Fruit fly (Drosophila melanogaster): ENCODE results near the gene CG45064.

CG45064 gene

DNA sequence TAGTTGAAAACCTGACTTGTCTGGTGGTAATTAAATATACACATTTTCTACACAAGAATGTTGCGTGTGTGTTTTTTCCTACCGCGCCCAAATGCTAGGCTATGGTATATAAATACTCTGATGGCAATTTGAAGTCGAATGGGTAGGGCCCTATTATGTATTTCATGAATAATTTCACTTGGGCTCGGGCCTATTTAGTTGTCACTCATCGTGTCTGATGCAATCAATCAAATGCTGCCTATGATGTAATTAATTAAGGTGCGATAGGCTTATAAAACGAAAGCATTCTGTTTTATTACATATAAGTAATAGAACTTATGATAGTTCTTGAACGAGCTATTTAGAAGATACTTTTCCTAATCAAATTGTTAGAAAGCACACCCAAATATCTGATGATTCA, 19.9 kb downstream of the CG45064 start:
- TF ChIP-seq h (optimal IDR thresholded peaks at IDR 0.05): no peak
- no peak for TF ChIP-seq insv (optimal IDR thresholded peaks at IDR 0.05)
- no peak for TF ChIP-seq ttk (optimal IDR thresholded peaks at IDR 0.05)
- no peak for TF ChIP-seq Sin3A (optimal IDR thresholded peaks at IDR 0.05)

DNA sequence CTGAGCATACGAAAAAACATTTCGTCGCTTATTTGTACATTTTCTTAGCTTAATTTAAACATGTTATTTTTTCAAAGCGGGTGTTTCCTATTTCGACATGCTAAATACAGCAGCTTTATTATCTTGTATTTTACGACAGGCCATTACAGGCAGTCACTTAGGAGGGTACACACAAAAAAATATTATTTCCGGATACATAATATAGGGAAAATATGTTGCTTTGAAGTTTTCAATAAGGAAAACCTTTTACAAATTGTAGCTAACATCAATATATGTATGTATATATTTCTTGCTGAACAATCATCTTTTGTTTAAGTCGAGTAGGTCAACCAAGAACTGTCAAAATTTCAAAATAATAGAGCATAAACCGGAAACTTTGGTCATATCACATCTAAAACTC, 23.4 kb downstream of the CG45064 start, which contains the start of gene CG46399:
Gene CG46399 (plus strand): TSS at position 301 of the 400 bp plus-strand sequence.
- TF ChIP-seq ttk (optimal IDR thresholded peaks at IDR 0.05): no peak
- TF ChIP-seq Sin3A (optimal IDR thresholded peaks at IDR 0.05): no peak
- no peak for TF ChIP-seq insv (optimal IDR thresholded peaks at IDR 0.05)
- no peak for TF ChIP-seq psq (optimal IDR thresholded peaks at IDR 0.05)
- TF ChIP-seq Myc (optimal IDR thresholded peaks at IDR 0.05): no peak
- TF ChIP-seq h (optimal IDR thresholded peaks at IDR 0.05): no peak

DNA sequence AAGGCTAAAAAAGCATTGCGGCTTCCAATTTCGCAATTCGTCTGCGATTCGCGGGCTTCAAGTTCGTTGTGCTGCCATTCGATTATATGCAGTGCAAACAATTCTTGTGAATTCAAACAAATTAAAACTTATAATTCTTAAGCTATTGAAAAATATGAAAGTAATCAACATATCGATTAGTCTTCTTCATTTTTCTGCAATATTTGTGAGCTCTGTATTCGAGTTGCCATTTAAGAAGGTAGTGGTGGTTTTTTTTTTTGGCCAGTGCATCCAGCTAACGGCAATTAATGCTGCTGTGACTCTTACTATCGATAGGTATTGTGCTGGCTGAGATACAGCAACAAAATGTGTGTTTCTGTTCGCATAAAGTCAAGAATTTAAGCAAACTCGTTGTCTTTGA, 24.5 kb downstream of the CG45064 start:
- no peak for TF ChIP-seq ttk (optimal IDR thresholded peaks at IDR 0.05)
- no peak for TF ChIP-seq psq (optimal IDR thresholded peaks at IDR 0.05)
- TF ChIP-seq h (optimal IDR thresholded peaks at IDR 0.05): no peak
- TF ChIP-seq Myc (optimal IDR thresholded peaks at IDR 0.05): no peak
- no peak for TF ChIP-seq insv (optimal IDR thresholded peaks at IDR 0.05)
- TF ChIP-seq Sin3A (optimal IDR thresholded peaks at IDR 0.05): no peak

DNA sequence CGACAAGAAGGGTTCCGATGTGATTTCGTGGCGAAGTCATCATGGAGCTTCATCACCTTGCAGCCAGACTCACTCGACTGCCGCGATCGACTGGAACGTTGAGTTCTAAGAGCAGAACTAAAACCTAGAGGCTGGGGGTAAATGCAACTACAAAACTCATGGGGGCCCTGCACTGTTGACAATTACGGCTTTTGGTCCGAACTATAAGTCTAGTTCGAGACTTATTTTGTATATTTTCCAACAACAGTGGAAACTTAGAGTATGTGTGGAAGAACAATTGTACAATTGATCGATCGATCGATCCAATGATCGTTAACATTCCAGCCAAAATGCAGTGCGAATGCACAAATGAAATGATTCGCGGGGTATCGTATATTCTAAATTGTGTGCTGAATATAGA, 26.1 kb downstream of the CG45064 start, which contains the start of gene CG9519:
Gene CG9519 (minus strand): TSS at position 101 of the 400 bp plus-strand sequence.
- TF ChIP-seq h (optimal IDR thresholded peaks at IDR 0.05) (no peak), Sin3A (optimal IDR thresholded peaks at IDR 0.05) (no peak), insv (optimal IDR thresholded peaks at IDR 0.05) (no peak), psq (optimal IDR thresholded peaks at IDR 0.05) (no peak), ttk (optimal IDR thresholded peaks at IDR 0.05) (no peak), Myc (optimal IDR thresholded peaks at IDR 0.05) (no peak)

DNA sequence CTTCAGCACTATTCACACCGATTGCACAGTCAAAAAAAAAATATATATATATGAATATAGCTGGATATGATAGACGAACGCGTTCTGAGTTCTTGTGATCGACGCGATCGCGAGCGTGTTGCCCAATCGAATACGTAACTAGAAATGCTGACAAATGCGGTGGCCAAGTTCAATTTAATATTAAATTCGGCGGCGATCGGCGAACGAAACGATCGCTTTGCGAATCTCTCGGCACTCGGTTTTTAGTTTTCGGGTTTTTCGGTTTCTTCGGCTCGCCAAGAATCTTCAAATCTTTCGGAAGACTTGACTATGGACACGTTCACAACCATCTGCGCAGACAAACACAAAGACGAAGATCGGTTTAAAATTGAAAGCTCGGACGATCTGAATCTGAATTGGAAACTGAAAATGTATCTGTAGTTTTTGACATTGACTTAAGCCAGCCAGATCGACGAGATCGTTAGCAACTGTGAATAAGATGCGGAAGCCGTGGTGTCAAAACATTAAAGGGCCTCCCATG, 29.2 kb downstream of the CG45064 start, which contains the start of gene CG9521:
Gene CG9521 (minus strand): TSS at position 117 of the 520 bp plus-strand sequence.
- TF ChIP-seq psq (optimal IDR thresholded peaks at IDR 0.05) (no peak), Myc (optimal IDR thresholded peaks at IDR 0.05) (no peak), h (optimal IDR thresholded peaks at IDR 0.05) (no peak), ttk (optimal IDR thresholded peaks at IDR 0.05) (no peak), insv (optimal IDR thresholded peaks at IDR 0.05) (no peak), Sin3A (optimal IDR thresholded peaks at IDR 0.05) (no peak)

- no peak for TF ChIP-seq Myc (optimal IDR thresholded peaks at IDR 0.05)
- TF ChIP-seq h (optimal IDR thresholded peaks at IDR 0.05): no peak
- no peak for TF ChIP-seq ttk (optimal IDR thresholded peaks at IDR 0.05)
- no peak for TF ChIP-seq psq (optimal IDR thresholded peaks at IDR 0.05)
- TF ChIP-seq insv (optimal IDR thresholded peaks at IDR 0.05): no peak
- no peak for TF ChIP-seq Sin3A (optimal IDR thresholded peaks at IDR 0.05)
Observed at dm6 chrX:14850069-14850468, 32.3 kb downstream of the CG45064 start.

- TF ChIP-seq psq (optimal IDR thresholded peaks at IDR 0.05) (no peak), h (optimal IDR thresholded peaks at IDR 0.05) (no peak), Myc (optimal IDR thresholded peaks at IDR 0.05) (no peak), Sin3A (optimal IDR thresholded peaks at IDR 0.05) (no peak), ttk (optimal IDR thresholded peaks at IDR 0.05) (no peak), insv (optimal IDR thresholded peaks at IDR 0.05) (no peak)
Observed at dm6 chrX:14848755-14849354, 33.5 kb downstream of the CG45064 start, which contains the start of gene CG9522. TSS of gene CG9522 (minus strand) at chrX:14848808.

dm6 chrX:14846116-14846614, 36.2 kb downstream of the CG45064 start:
- TF ChIP-seq insv (optimal IDR thresholded peaks at IDR 0.05) (no peak), Sin3A (optimal IDR thresholded peaks at IDR 0.05) (no peak), h (optimal IDR thresholded peaks at IDR 0.05) (no peak), Myc (optimal IDR thresholded peaks at IDR 0.05) (no peak), psq (optimal IDR thresholded peaks at IDR 0.05) (no peak), ttk (optimal IDR thresholded peaks at IDR 0.05) (no peak)

dm6 chrX:14844657-14845056, 37.7 kb downstream of the CG45064 start, which contains the start of gene CG12539:
TSS of gene CG12539 (minus strand) at chrX:14844757.
- TF ChIP-seq psq (optimal IDR thresholded peaks at IDR 0.05) (no peak), Myc (optimal IDR thresholded peaks at IDR 0.05) (no peak), insv (optimal IDR thresholded peaks at IDR 0.05) (no peak), ttk (optimal IDR thresholded peaks at IDR 0.05) (no peak), h (optimal IDR thresholded peaks at IDR 0.05) (no peak), Sin3A (optimal IDR thresholded peaks at IDR 0.05) (no peak)

dm6 chrX:14841893-14842505, 40.4 kb downstream of the CG45064 start:
- TF ChIP-seq Sin3A (optimal IDR thresholded peaks at IDR 0.05): no peak
- TF ChIP-seq Myc (optimal IDR thresholded peaks at IDR 0.05): no peak
- no peak for TF ChIP-seq insv (optimal IDR thresholded peaks at IDR 0.05)
- TF ChIP-seq ttk (optimal IDR thresholded peaks at IDR 0.05): no peak
- no peak for TF ChIP-seq h (optimal IDR thresholded peaks at IDR 0.05)
- TF ChIP-seq psq (optimal IDR thresholded peaks at IDR 0.05): no peak

DNA sequence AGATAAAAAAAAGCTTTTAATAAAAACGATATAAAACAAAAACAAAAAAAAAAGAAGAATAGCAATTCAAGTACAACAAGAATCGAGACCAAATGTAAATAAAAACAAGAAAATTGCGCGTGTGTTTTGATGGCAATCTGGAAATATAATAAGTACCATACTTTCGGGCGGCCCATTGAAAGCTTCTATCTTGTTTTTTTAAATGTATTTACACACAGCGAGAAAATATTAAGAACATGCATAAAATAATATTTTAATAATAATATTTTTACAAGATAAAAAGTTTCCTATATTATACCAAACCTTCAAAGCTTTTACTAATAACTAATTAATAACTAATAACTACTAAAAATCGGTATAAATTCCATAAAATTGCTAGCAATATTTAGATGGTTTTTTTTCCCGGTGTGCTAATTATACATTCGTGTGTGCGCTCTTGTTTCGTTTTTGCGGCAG, 41.9 kb downstream of the CG45064 start:
- TF ChIP-seq psq (optimal IDR thresholded peaks at IDR 0.05): no peak
- TF ChIP-seq Myc (optimal IDR thresholded peaks at IDR 0.05): no peak
- no peak for TF ChIP-seq h (optimal IDR thresholded peaks at IDR 0.05)
- no peak for TF ChIP-seq insv (optimal IDR thresholded peaks at IDR 0.05)
- no peak for TF ChIP-seq ttk (optimal IDR thresholded peaks at IDR 0.05)
- no peak for TF ChIP-seq Sin3A (optimal IDR thresholded peaks at IDR 0.05)

All from Kc167 (cell line).